Fruit fly (Drosophila melanogaster): ENCODE data around the gene futsch.

The futsch gene

DNA sequence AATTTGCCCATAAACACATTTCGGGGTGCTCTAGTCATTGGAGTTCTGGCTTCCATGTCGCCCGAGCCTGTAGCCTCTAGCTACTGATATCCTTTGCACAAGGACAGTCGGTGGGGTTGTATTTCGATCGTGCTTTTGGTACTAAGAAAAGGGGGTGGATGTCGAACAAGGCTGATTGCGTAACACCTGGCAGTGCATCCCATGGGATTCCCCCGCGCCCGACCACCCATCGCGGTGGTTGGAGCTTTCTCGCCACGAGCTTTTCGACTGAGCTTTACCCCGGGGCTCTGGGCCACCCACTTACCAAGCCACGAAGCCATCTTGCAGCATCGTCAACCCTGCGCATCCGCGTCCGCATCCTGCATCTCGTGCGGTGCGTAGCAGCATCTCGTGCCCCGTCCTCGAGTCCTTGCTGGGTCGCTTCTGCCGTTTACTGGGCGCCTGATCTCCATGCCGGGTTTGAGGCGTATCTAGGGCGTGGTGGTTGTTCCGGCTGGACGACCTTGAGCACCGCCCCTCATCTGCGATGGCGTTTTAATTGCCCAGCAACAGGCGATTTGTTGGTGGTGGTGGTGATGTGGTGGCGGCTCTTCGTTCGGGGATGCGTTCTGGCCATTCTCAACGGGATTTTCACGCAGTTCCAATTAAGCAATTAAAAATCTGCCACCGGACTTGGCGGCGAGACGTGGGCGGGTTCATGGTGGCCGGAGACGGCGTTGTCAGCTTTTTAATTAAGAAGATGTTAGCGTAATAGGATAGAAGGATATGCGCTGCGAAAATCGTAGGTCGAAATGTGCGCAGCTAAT, 11.0 kb upstream of the futsch start:
- no peak for TF ChIP-seq CG17801 (GFP tag; optimal IDR thresholded peaks at IDR 0.05; ENCODE audit: partially characterized antibody)

DNA sequence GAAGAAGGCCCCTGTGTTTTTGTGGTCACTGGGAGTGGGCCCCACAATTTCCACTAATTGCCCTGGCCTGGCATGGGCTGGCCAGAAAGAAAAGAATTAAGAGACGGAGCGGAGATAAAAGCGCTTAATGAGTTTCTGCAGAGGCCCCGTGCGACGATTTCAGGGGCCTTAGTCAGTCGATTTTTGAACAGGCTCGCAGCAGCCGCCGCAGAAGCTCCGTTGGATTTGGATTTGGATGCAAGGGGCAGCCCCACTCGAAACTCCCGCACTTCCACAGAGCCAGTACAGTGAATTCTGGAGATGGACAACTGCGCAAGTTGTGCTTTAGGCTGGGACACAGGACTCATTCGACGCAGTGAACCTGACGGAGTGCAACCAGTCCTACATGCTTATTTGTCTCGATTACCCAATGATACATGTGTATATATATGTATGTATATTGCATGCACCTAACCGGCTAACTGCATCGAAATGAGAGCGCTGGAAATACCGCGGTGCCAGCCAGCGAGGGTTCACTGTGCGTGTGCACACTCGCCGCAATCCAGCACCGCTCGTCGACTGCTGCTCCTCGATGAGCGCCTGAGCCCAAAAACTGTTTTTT, 10.3 kb upstream of the futsch start:
- TF ChIP-seq CG17801 (GFP tag; optimal IDR thresholded peaks at IDR 0.05; ENCODE audit: partially characterized antibody) = no peak

- no peak for TF ChIP-seq CG17801 (GFP tag; optimal IDR thresholded peaks at IDR 0.05; ENCODE audit: partially characterized antibody)
These were observed 9.5 kb upstream of the futsch start for dm6 chrX:1399056-1400003.

DNA sequence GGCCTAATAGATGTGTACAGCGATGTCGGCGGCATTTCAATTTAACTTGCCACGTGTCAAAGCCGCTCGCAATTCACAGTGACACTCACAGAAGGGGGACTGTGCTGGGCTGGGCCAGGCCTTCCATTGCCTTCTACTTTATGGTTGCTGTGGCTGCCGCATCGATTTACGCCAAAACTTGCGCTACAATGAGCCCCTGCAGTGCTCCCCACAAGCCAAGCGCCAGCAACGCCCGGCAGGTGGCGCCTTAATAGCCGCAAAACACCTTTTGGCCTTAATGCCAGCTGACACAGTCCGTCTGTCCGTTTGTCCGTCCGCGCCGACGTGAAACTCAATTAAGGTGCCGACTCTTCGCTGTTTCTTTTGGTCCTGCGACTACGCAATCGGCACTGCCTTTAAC, 3.9 kb upstream of the futsch start:
- no peak for TF ChIP-seq CG17801 (GFP tag; optimal IDR thresholded peaks at IDR 0.05; ENCODE audit: partially characterized antibody)

dm6 chrX:1405779-1406178, 3.1 kb upstream of the futsch start:
- no peak for TF ChIP-seq CG17801 (GFP tag; optimal IDR thresholded peaks at IDR 0.05; ENCODE audit: partially characterized antibody)

DNA sequence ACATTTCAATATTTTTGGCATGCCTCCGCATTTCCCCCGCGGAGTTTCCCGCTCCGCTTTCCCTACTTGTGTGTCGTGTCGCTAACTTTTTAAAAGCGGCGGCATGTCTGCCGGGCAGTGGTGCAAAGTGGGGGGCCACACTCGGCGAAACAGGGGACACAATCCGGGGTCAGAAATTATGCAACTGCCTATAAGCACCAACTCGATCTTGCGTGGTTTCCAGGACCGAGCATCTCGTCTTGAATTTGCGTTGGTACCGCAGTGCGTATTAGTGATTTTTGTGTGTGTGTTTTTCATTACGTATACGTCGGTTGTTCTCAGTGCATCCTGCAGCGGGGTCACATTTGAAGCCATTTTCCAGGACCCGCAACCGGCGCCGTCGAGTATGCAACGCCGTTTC, 1.2 kb upstream of the futsch start:
- no peak for TF ChIP-seq CG17801 (GFP tag; optimal IDR thresholded peaks at IDR 0.05; ENCODE audit: partially characterized antibody)

DNA sequence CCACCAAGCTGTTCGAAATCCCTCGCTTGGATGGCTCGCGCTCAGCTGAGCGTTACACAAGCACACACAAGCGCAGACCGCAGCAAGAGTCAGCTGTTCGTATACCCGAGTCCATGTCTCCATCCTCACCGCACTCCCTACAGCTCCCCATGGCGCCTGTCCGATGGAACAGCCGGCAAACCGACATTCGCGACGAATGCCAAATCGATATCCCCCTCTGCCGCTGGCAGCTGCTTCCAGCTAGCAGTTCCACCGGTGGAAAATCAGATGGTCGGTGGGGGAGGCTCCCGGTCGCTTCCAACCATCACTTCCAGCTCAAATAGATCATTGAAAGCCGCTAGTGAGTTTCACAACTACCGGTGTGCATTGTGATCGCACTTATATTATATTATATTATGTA, 1.4 kb downstream of the futsch start:
- TF ChIP-seq CG17801 (GFP tag; optimal IDR thresholded peaks at IDR 0.05; ENCODE audit: partially characterized antibody) = no peak

- TF ChIP-seq CG17801 (GFP tag; optimal IDR thresholded peaks at IDR 0.05; ENCODE audit: partially characterized antibody) = no peak
These were observed 2.5 kb downstream of the futsch start for dm6 chrX:1411225-1411932.

DNA sequence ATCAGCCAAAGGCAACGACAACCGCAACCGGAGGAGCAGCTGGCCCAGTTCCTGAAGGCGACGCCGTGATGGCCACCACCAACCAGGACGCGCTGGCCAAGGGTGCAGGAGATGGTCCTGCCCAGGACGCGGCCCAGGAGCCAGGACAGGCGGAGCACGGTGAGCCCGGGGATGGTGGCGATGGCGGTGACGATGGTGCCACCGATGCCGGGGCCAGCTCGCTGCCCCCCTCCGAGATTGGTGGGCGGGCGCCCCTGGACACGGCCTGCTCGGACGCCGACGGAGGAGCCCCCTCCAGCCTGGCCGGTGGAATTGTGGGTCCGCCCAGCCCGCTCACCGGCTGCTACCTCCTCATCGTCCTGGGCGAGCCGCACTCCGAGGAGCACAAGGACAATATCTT, 5.4 kb downstream of the futsch start:
- no peak for TF ChIP-seq CG17801 (GFP tag; optimal IDR thresholded peaks at IDR 0.05; ENCODE audit: partially characterized antibody)

DNA sequence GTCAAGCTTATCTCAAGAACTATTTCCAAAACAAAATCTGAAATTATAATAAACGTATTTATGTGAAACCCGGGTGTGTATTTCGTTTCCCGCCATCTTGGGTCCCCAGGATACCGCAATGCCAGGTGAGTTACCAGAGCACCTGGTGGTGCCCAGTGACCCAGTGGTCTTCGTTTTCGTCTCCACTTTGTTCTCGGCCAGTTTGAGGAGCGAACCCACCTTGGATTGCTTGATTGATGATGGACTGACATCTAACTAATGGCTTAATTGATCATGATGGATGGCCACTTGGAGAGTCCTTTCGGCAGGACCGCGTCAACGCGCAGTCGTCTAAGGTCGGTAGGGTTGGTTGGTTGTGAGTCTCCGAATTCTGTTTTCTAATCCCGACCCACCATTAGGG, 43.3 kb downstream of the futsch start, which contains the start of gene Gr2a:
Gene Gr2a, plus strand, starts transcription at position 301 of the 400 bp plus-strand sequence.
- no peak for TF ChIP-seq CG17801 (GFP tag; optimal IDR thresholded peaks at IDR 0.05; ENCODE audit: partially characterized antibody)

- TF ChIP-seq CG17801 (GFP tag; optimal IDR thresholded peaks at IDR 0.05; ENCODE audit: partially characterized antibody) = no peak
These were observed 46.0 kb downstream of the futsch start for dm6 chrX:1454837-1455236.

DNA sequence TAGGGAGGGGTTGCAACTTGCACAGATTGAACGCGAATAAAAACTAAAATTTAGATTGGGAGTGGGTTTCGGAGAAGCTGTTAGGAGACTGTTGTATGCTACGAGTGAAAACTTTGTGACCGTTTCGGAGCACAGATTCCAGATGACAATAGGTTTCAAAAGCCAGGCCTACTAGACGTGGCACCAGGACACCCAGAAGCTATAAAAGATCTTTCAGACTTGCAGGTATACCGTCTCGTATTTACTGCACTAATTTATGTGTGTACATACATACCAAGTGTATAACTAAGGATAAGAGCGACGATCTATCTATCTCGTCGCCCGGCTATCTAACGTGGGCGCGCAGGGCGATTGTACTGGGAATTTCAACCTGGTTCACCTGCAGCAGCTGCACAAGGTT, 48.1 kb downstream of the futsch start, which contains the start of gene CG14785:
Gene CG14785, minus strand, starts transcription at position 101 of the 400 bp plus-strand sequence.
- no peak for TF ChIP-seq CG17801 (GFP tag; optimal IDR thresholded peaks at IDR 0.05; ENCODE audit: partially characterized antibody)

DNA sequence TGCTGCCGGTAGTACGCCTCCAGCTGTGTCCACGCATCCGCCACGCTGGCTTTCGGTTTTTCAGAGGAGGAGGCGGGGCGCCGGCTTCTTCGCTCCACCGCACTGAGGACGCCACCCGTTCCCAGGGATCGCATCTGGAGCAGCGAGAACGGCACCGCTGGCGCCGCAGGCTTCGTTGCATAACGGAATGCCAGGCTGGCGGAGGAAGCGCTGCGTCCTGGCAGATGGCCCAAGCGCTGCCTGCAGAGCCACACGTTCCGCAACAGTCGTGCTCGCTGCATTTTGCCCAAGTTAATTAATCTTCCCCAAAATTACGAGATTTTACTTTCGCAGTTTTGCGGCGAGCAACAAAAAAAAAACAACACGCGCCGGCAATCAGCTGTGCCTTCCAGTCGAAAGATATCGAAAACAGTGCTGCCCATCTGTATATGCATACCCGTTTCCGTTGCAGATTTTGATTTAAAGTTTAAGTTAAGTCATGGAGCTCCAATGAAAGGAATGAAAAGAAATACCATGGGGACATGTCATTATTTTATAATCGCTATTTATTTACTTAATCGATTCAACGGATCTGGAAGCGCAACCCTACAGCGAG, 51.5 kb downstream of the futsch start, which contains the start of gene Lrpprc2:
Gene Lrpprc2, minus strand, starts transcription at position 340 of the 595 bp plus-strand sequence.
- TF ChIP-seq CG17801 (GFP tag; optimal IDR thresholded peaks at IDR 0.05; ENCODE audit: partially characterized antibody) = no peak

dm6 chrX:1461544-1461943, 52.7 kb downstream of the futsch start, which contains the start of gene CG14787:
Gene CG14787 (minus strand): TSS chrX:1461676.
- TF ChIP-seq CG17801 (GFP tag; optimal IDR thresholded peaks at IDR 0.05; ENCODE audit: partially characterized antibody) = no peak

Data from ovary, adult (tissue).